Worm (Caenorhabditis elegans) whole organism, L4/young adult: Measurements from ENCODE around the gene madf-9.

Source experiments
- W03F9.2 ChIP-seq: fragments of 150-350 bp; optimal IDR thresholded peaks from 2 replicates; lab custom pipeline; 2014; ENCODE audit warnings: missing biosample characterization, missing genetic modification characterization
- dao-5 ChIP-seq: sonication (generic microtip); optimal IDR thresholded peaks from 2 replicates; lab custom pipeline; 2016; ENCODE audit warnings: missing genotype, missing genetic modification characterization, moderate library complexity, missing compliant biosample characterization
- him-1 ChIP-seq: sonication (generic microtip); optimal IDR thresholded peaks from 2 replicates; lab custom pipeline; 2016; ENCODE audit warnings: missing genotype, missing genetic modification reagents, missing genetic modification characterization, missing compliant biosample characterization

DNA sequence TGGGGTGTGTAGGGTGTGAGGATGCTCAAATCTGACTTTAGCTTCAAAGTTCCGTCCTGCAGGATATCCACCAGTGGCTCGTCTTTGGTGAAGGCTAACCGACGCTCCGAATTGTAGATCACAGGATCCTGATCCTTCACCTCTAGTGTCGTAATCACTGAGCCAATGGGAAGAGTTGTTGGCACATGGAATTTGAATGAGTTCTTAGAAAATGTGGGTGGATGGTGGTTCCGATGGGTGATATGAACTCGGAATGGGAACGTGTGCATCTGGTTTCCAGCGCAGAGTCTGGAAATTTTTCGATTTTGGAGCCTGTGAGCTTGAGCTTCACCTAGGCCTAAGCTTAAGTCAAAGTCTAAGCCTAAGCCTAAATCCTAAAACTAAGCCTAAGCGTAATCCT lies 29.7 kb downstream of the madf-9 start:
- no peak for TF ChIP-seq dao-5 (tag; lab: Kevin White, UChicago)
- no peak for TF ChIP-seq him-1 (tag; lab: Kevin White, UChicago)
- no peak for TF ChIP-seq W03F9.2 (tag; lab: Kevin White, UChicago)
